Worm (Caenorhabditis elegans) whole organism, L1 larva: ENCODE measurements around the gene oac-14.
A peak's percentile ranks its signal among the peaks of the same experiment; 100 is the strongest.

ENCODE experiments used
- C04F5.9 ChIP-seq: sonication (generic microtip); optimal IDR thresholded peaks from 2 replicates; lab custom pipeline; 2016; ENCODE audit warnings: missing genetic modification characterization, missing compliant biosample characterization
- C16A3.4 ChIP-seq: fragments of 150-350 bp; optimal IDR thresholded peaks from 2 replicates; lab custom pipeline; 2014; ENCODE audit warnings: missing biosample characterization, missing genetic modification characterization
- F16B12.6 ChIP-seq: fragments of 150-350 bp; optimal IDR thresholded peaks from 2 replicates; lab custom pipeline; 2014; ENCODE audit warnings: missing biosample characterization, missing genetic modification characterization
- Y116A8C.19 ChIP-seq: sonication (generic microtip); optimal IDR thresholded peaks from 2 replicates; lab custom pipeline; 2016; ENCODE audit warnings: missing compliant biosample characterization, missing genetic modification characterization, borderline replicate concordance
- alr-1 ChIP-seq: fragments of 200-800 bp; sonication (Bioruptor generic); optimal IDR thresholded peaks from 2 replicates; lab custom pipeline; 2018; ENCODE audit warnings: borderline replicate concordance, mild to moderate bottlenecking, missing genetic modification characterization, missing compliant biosample characterization
- aly-2 ChIP-seq: fragments of 150-350 bp; optimal IDR thresholded peaks from 2 replicates; lab custom pipeline; 2014; ENCODE audit warnings: missing biosample characterization, missing genetic modification characterization
- ama-1 ChIP-seq: fragments of 150-350 bp; optimal IDR thresholded peaks from 2 replicates; lab custom pipeline; 2014
- blmp-1 ChIP-seq: fragments of 150-350 bp; optimal IDR thresholded peaks from 2 replicates; lab custom pipeline; 2014; ENCODE audit warnings: missing biosample characterization, missing genetic modification characterization
- ceh-63 ChIP-seq: fragments of 200-800 bp; sonication (Bioruptor generic); optimal IDR thresholded peaks from 2 replicates; lab custom pipeline; 2018; ENCODE audit warnings: mild to moderate bottlenecking, missing genetic modification characterization, missing compliant biosample characterization
- ceh-8 ChIP-seq: fragments of 200-800 bp; sonication (Bioruptor generic); optimal IDR thresholded peaks from 2 replicates; lab custom pipeline; 2018; ENCODE audit warnings: mild to moderate bottlenecking, missing genetic modification characterization, moderate library complexity, missing compliant biosample characterization
- ceh-82 ChIP-seq, 3 experiments: fragments of 150-350 bp in 1 of 3; sonication (generic microtip) in 2 of 3; optimal IDR thresholded peaks; 2 replicates each; lab custom pipeline; 2014 to 2017; ENCODE audit warnings: missing biosample characterization in 3 of 3, missing genetic modification characterization in 3 of 3
- ceh-88 ChIP-seq: fragments of 200-800 bp; sonication (Bioruptor generic); IDR thresholded peaks from 2 replicates; pipeline ENCODE4 v1.3.6; 2022; ENCODE audit warnings: missing genetic modification characterization, missing compliant biosample characterization
- ceh-90 ChIP-seq: sonication (generic microtip); optimal IDR thresholded peaks from 2 replicates; lab custom pipeline; 2016; ENCODE audit warnings: missing genetic modification characterization, missing compliant biosample characterization
- ces-1 ChIP-seq: fragments of 150-350 bp; optimal IDR thresholded peaks from 2 replicates; lab custom pipeline; 2014; ENCODE audit warnings: missing biosample characterization, missing genetic modification reagents, missing genetic modification characterization
- efl-1 ChIP-seq, 4 experiments: fragments of 150-350 bp; optimal IDR thresholded peaks in 3 of 4; peaks in 1 of 4; 1 replicate in 1 of 4; 2 replicates in 3 of 4; lab custom pipeline; 2014; ENCODE audit warnings: missing biosample characterization in 2 of 4, missing genetic modification characterization in 2 of 4, missing genetic modification reagents in 2 of 4
- efl-3 ChIP-seq: fragments of 200-800 bp; sonication (Bioruptor generic); optimal IDR thresholded peaks from 2 replicates; lab custom pipeline; 2018; ENCODE audit warnings: mild to moderate bottlenecking, missing genetic modification characterization, missing compliant biosample characterization
- egl-13 ChIP-seq: sonication (generic microtip); optimal IDR thresholded peaks from 2 replicates; lab custom pipeline; 2016; ENCODE audit warnings: missing genotype, missing genetic modification reagents, missing genetic modification characterization, missing compliant biosample characterization
- egl-27 ChIP-seq, 2 experiments: fragments of 150-350 bp in 1 of 2; sonication (generic microtip); optimal IDR thresholded peaks; 3 replicates each; lab custom pipeline; 2017 to 2018; ENCODE audit warnings: missing biosample characterization in 2 of 2, missing genetic modification characterization in 2 of 2, missing genetic modification reagents in 2 of 2
- elt-2 ChIP-seq: sonication (generic microtip); optimal IDR thresholded peaks from 2 replicates; lab custom pipeline; 2016; ENCODE audit warnings: missing genetic modification characterization, mild to moderate bottlenecking, inconsistent platforms, missing compliant biosample characterization, missing genetic modification reagents
- elt-3 ChIP-seq, 6 experiments: fragments of 150-350 bp in 1 of 6; sonication (generic microtip); optimal IDR thresholded peaks; 2 replicates each; lab custom pipeline; 2017 to 2018; ENCODE audit warnings: missing biosample characterization in 6 of 6, missing genetic modification characterization in 6 of 6, inconsistent platforms in 1 of 6
- fkh-4 ChIP-seq: sonication (generic microtip); optimal IDR thresholded peaks from 2 replicates; lab custom pipeline; 2016; ENCODE audit warnings: missing compliant biosample characterization, missing genetic modification characterization, borderline replicate concordance
- fkh-8 ChIP-seq: sonication (generic microtip); optimal IDR thresholded peaks from 2 replicates; lab custom pipeline; 2016; ENCODE audit warnings: mild to moderate bottlenecking, missing genetic modification characterization, missing compliant biosample characterization
- fos-1 ChIP-seq: fragments of 150-350 bp; optimal IDR thresholded peaks from 2 replicates; lab custom pipeline; 2014; ENCODE audit warnings: missing biosample characterization, missing genetic modification characterization
- hlh-17 ChIP-seq: fragments of 200-800 bp; sonication (Bioruptor generic); optimal IDR thresholded peaks from 2 replicates; lab custom pipeline; 2018; ENCODE audit warnings: missing genetic modification characterization, mild to moderate bottlenecking, missing compliant biosample characterization, moderate library complexity, borderline replicate concordance
- lin-14 ChIP-seq: fragments of 200-800 bp; sonication (Bioruptor generic); optimal IDR thresholded peaks from 2 replicates; lab custom pipeline; 2018; ENCODE audit warnings: mild to moderate bottlenecking, missing genetic modification characterization, moderate library complexity, missing compliant biosample characterization
- lin-15B ChIP-seq: fragments of 150-350 bp; sonication (generic microtip); optimal IDR thresholded peaks from 3 replicates; lab custom pipeline; 2014; ENCODE audit warnings: missing biosample characterization, missing genetic modification characterization
- lin-35 ChIP-seq, 2 experiments: fragments of 150-350 bp; optimal IDR thresholded peaks; 2 replicates each; lab custom pipeline; 2014; ENCODE audit warnings: missing biosample characterization in 2 of 2, missing genetic modification characterization in 2 of 2, missing genetic modification reagents in 2 of 2
- lir-3 ChIP-seq: sonication (generic microtip); optimal IDR thresholded peaks from 2 replicates; lab custom pipeline; 2016; ENCODE audit warnings: mild to moderate bottlenecking, missing genetic modification characterization, moderate library complexity, missing compliant biosample characterization; ENCODE audit not compliant: poor library complexity
- mef-2 ChIP-seq: fragments of 150-350 bp; optimal IDR thresholded peaks from 2 replicates; lab custom pipeline; 2014; ENCODE audit warnings: missing biosample characterization, missing genetic modification characterization
- nhr-11 ChIP-seq: fragments of 150-350 bp; optimal IDR thresholded peaks from 2 replicates; lab custom pipeline; 2014; ENCODE audit warnings: missing biosample characterization, missing genetic modification characterization
- nhr-19 ChIP-seq: fragments of 200-800 bp; sonication (Bioruptor generic); conservative IDR thresholded peaks from 2 replicates; pipeline ENCODE4 v1.3.6; 2022; ENCODE audit warnings: missing genetic modification characterization, missing compliant biosample characterization
- nhr-237 ChIP-seq: fragments of 150-350 bp; optimal IDR thresholded peaks from 2 replicates; lab custom pipeline; 2014; ENCODE audit warnings: missing biosample characterization, missing genetic modification characterization
- nhr-28 ChIP-seq: fragments of 150-350 bp; optimal IDR thresholded peaks from 2 replicates; lab custom pipeline; 2014; ENCODE audit warnings: missing biosample characterization, missing genetic modification characterization
- nhr-71 ChIP-seq: sonication (generic microtip); optimal IDR thresholded peaks from 2 replicates; lab custom pipeline; 2016; ENCODE audit warnings: mild to moderate bottlenecking, missing genetic modification characterization, moderate library complexity, missing compliant biosample characterization
- nhr-77 ChIP-seq: fragments of 150-350 bp; optimal IDR thresholded peaks from 2 replicates; lab custom pipeline; 2014; ENCODE audit warnings: missing biosample characterization, missing genetic modification characterization
- nhr-84 ChIP-seq: sonication (generic microtip); optimal IDR thresholded peaks from 2 replicates; lab custom pipeline; 2017; ENCODE audit warnings: missing biosample characterization, missing genetic modification characterization
- nhr-85 ChIP-seq: sonication (generic microtip); peaks from one replicate; lab custom pipeline; 2016; ENCODE audit warnings: missing genetic modification characterization, inconsistent platforms, missing compliant biosample characterization
- nhr-90 ChIP-seq: sonication (generic microtip); optimal IDR thresholded peaks from 2 replicates; lab custom pipeline; 2016; ENCODE audit warnings: mild to moderate bottlenecking, missing genetic modification characterization, missing compliant biosample characterization; ENCODE audit not compliant: poor library complexity
- rnt-1 ChIP-seq: sonication (generic microtip); optimal IDR thresholded peaks from 2 replicates; lab custom pipeline; 2016; ENCODE audit warnings: mild to moderate bottlenecking, missing genetic modification characterization, moderate library complexity, missing compliant biosample characterization
- skn-1 ChIP-seq: fragments of 150-350 bp; optimal IDR thresholded peaks from 2 replicates; lab custom pipeline; 2014; ENCODE audit warnings: missing biosample characterization, missing genetic modification characterization
- snpc-4 ChIP-seq: fragments of 150-350 bp; optimal IDR thresholded peaks from 2 replicates; lab custom pipeline; 2014; ENCODE audit warnings: missing biosample characterization, missing genetic modification characterization
- sup-37 ChIP-seq: fragments of 200-800 bp; sonication (Bioruptor generic); optimal IDR thresholded peaks from 2 replicates; lab custom pipeline; 2018; ENCODE audit warnings: mild to moderate bottlenecking, missing genetic modification characterization, missing compliant biosample characterization
- swsn-7 ChIP-seq: sonication (generic microtip); optimal IDR thresholded peaks from 2 replicates; lab custom pipeline; 2016; ENCODE audit warnings: missing genetic modification characterization, missing compliant biosample characterization
- tlp-1 ChIP-seq: fragments of 150-350 bp; optimal IDR thresholded peaks from 2 replicates; lab custom pipeline; 2014; ENCODE audit warnings: missing biosample characterization, missing genetic modification characterization
- unc-30 ChIP-seq: sonication (generic microtip); optimal IDR thresholded peaks from 2 replicates; lab custom pipeline; 2017; ENCODE audit warnings: missing biosample characterization, missing genetic modification characterization
- unc-62 ChIP-seq: fragments of 150-350 bp; optimal IDR thresholded peaks from 2 replicates; lab custom pipeline; 2014; ENCODE audit warnings: missing biosample characterization, missing genetic modification reagents, missing genetic modification characterization
- vab-15 ChIP-seq: sonication (generic microtip); optimal IDR thresholded peaks from 2 replicates; lab custom pipeline; 2017; ENCODE audit warnings: missing genotype, mild to moderate bottlenecking, missing genetic modification characterization, missing compliant biosample characterization
- xbp-1 ChIP-seq: sonication (generic microtip); optimal IDR thresholded peaks from 2 replicates; lab custom pipeline; 2016; ENCODE audit warnings: missing genetic modification characterization, missing compliant biosample characterization
- zag-1 ChIP-seq: fragments of 150-350 bp; optimal IDR thresholded peaks from 2 replicates; lab custom pipeline; 2014; ENCODE audit warnings: missing biosample characterization, missing genetic modification characterization
- zip-4 ChIP-seq: fragments of 200-800 bp; sonication (Bioruptor generic); optimal IDR thresholded peaks from 2 replicates; lab custom pipeline; 2018; ENCODE audit warnings: mild to moderate bottlenecking, missing genetic modification characterization, moderate library complexity, missing compliant biosample characterization
- ztf-11 ChIP-seq, 2 experiments: sonication (generic microtip); optimal IDR thresholded peaks; 2 replicates each; lab custom pipeline; 2016 to 2017; ENCODE audit warnings: missing genetic modification characterization in 2 of 2, missing biosample characterization in 1 of 2, missing compliant biosample characterization in 1 of 2

oac-14 gene

DNA sequence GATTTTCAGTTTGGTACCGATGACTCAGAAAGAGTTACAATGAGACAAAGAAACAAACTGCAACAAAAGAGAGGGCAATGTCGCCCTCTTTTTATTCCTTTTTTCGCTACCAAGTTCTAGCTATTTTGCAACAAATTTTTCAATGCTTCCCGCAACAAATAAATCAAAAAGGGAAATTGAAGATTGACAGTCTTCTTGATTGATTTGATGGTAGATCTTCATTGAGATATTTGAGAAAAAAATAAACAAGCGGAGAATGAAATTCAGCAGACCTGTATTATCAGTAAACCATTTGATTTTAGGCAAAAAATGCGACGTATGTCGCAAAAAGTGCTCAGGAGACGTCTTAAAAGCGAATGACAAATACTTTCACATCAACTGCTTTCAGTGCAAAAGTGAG, 5.4 kb upstream of the oac-14 start:
- TF ChIP-seq elt-3 (tag; optimal IDR thresholded peaks at IDR 0.05; lab: Kevin White, UChicago) (peak in 1 of 6 experiments; percentile 3), elt-2 (tag; lab: Kevin White, UChicago) (no peak), efl-1 (optimal IDR thresholded peaks at IDR 0.05; lab: Kevin White, UChicago) (no peak), efl-1 (GFP tag; optimal IDR thresholded peaks at IDR 0.05 in 1 of 2; lab: Kevin White, UChicago) (peak in 1 of 2 experiments; percentile 80), efl-3 (GFP tag; lab: Kevin White, UChicago) (no peak), nhr-84 (tag; lab: Kevin White, UChicago) (no peak), ceh-82 (tag; optimal IDR thresholded peaks at IDR 0.05; lab: Kevin White, UChicago) (no peak), unc-62 (GFP tag; lab: Kevin White, UChicago) (peak; percentile 35), lir-3 (no peak), nhr-85 (tag; lab: Kevin White, UChicago) (peak; percentile 45), sup-37 (GFP tag; lab: Kevin White, UChicago) (no peak), blmp-1 (tag; lab: Kevin White, UChicago) (peak; percentile 93)

DNA sequence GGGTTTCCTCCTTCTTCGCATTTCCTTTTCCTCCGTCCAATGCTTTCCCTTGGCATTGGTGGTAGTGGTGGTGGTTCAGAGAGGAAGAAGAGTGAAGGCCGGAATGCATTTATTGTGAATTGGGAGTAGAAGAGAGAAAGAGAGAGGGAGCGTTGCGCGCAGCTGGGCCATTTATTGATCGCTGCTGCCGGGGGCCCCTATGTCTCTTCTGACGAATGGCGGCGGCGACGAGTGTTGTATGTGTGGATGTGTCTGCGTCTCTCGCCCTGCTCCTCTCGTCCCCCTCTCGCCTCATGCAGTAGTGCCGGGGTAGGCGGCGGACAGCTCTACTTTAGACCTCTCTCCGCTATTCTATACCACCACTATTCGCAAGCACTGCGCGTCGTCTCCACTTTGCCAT, 4.8 kb upstream of the oac-14 start, which contains the start of gene unc-115:
Gene unc-115 (plus strand): TSS at position 301 of the 400 bp plus-strand sequence.
- peak; percentile 6 for TF ChIP-seq zip-4
- TF ChIP-seq nhr-11 (tag; lab: Kevin White, UChicago) = no peak
- no peak for TF ChIP-seq ceh-63 (GFP tag; lab: Kevin White, UChicago)
- no peak for TF ChIP-seq zag-1
- TF ChIP-seq skn-1 = peak; percentile 89
- TF ChIP-seq fkh-8 (tag; lab: Kevin White, UChicago) = peak; percentile 78
- TF ChIP-seq fkh-4 = no peak
- peak; percentile 62 for TF ChIP-seq fos-1 (tag; lab: Kevin White, UChicago)
- no peak for TF ChIP-seq ama-1 (lab: Kevin White, UChicago)
- TF ChIP-seq mef-2 = peak; percentile 18
- TF ChIP-seq sup-37 (GFP tag; lab: Kevin White, UChicago) = no peak
- peak; percentile 56 to 64 for TF ChIP-seq lin-35 (GFP tag; optimal IDR thresholded peaks at IDR 0.05; lab: Kevin White, UChicago)
- TF ChIP-seq ceh-8 (GFP tag; lab: Kevin White, UChicago) = peak; percentile 36
- no peak for TF ChIP-seq ceh-90
- TF ChIP-seq C16A3.4 = peak; percentile 35
- TF ChIP-seq lin-15B (tag; lab: Kevin White, UChicago) = no peak
- TF ChIP-seq C04F5.9 (tag; lab: Kevin White, UChicago) = no peak
- no peak; the same call in 1 of the 2 replicates for TF ChIP-seq ceh-88
- TF ChIP-seq nhr-19 (GFP tag; lab: Robert Waterston, UW) = peak; percentile 77
- no peak for TF ChIP-seq alr-1 (tag; lab: Kevin White, UChicago)
- no peak for TF ChIP-seq hlh-17 (GFP tag; lab: Kevin White, UChicago)
- TF ChIP-seq ztf-11 (tag; optimal IDR thresholded peaks at IDR 0.05; lab: Kevin White, UChicago) = peak in 1 of 2 experiments; percentile 66
- peak; percentile 33 for TF ChIP-seq lir-3
- peak; percentile 11 for TF ChIP-seq aly-2 (tag; lab: Kevin White, UChicago)
- no peak for TF ChIP-seq F16B12.6 (tag; lab: Kevin White, UChicago)
- TF ChIP-seq nhr-237 (tag; lab: Kevin White, UChicago) = no peak
- TF ChIP-seq rnt-1 (tag; lab: Kevin White, UChicago) = peak; percentile 82
- peak; percentile 97 for TF ChIP-seq lin-14 (GFP tag; lab: Kevin White, UChicago)
- no peak for TF ChIP-seq tlp-1 (tag; lab: Kevin White, UChicago)
- peak; percentile 30 for TF ChIP-seq snpc-4 (tag; lab: Kevin White, UChicago)
- TF ChIP-seq nhr-71 (tag; lab: Kevin White, UChicago) = peak; percentile 91
- no peak for TF ChIP-seq nhr-28
- no peak for TF ChIP-seq vab-15
- TF ChIP-seq egl-27 (tag; optimal IDR thresholded peaks at IDR 0.05; lab: Kevin White, UChicago) = peak; percentile 79 to 86
- TF ChIP-seq swsn-7 (tag; lab: Kevin White, UChicago) = peak; percentile 90
- TF ChIP-seq unc-30 (tag; lab: Kevin White, UChicago) = no peak
- peak; percentile 71 for TF ChIP-seq ces-1
- no peak for TF ChIP-seq Y116A8C.19 (tag; lab: Kevin White, UChicago)
- TF ChIP-seq nhr-90 = peak; percentile 70
- TF ChIP-seq xbp-1 (tag; lab: Kevin White, UChicago) = peak; percentile 86
- TF ChIP-seq egl-13 = peak; percentile 80
- peak; percentile 65 for TF ChIP-seq nhr-77
